Fruit fly (Drosophila melanogaster): ENCODE measurements around the gene CG31510.

The CG31510 gene

DNA sequence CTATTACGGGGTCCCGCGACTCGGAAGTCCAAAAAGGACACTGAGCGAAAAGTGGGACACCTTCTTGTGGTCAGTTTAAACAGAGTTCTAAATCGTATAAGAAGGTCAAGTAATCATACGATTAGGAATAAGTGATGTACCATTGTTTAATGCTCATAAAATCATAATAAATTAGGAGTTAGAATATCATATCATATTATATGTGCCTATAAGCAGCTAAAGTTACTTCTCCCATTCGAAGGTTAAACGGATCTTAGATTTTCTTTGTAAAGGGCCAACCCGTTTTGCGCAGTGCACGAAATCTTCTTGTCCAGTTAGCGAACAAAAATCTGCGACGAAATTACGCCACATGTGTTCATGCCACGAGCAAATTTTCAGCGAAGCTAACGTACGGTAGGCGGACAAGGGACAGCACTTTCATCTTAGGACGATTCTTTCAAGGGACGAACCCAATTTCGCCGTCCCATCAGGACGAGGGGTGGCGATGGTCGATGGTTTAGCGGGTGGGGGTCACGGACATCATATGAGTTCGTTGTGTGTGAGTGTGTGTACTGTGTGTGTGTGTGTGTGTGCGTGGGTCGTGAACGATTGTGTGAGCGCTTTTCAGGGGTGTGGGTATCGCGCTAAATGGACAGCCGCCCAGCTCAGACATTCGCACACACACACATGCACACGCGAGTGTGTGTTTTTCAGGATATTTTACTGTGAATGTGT is 45.7 kb upstream of the CG31510 start (continued):
- TF ChIP-seq Hand (GFP tag; optimal IDR thresholded peaks at IDR 0.05), result peak; percentile 31
- peak; percentile 46 for TF ChIP-seq CG17359 (tag; optimal IDR thresholded peaks at IDR 0.05)
- peak; percentile 14 for TF ChIP-seq CG15514 (GFP tag; optimal IDR thresholded peaks at IDR 0.05)
- TF ChIP-seq Ets65A (GFP tag), result peak; percentile 13
- TF ChIP-seq Lhr (GFP tag; optimal IDR thresholded peaks at IDR 0.05), result no peak
- peak; percentile 42 for TF ChIP-seq CG3847 (GFP tag; IDR thresholded peaks at IDR 0.05)
- TF ChIP-seq Abd-B (GFP tag; optimal IDR thresholded peaks at IDR 0.05), result no peak
- no peak for TF ChIP-seq CG42726 (GFP tag; IDR thresholded peaks at IDR 0.05; ENCODE audit: partially characterized antibody)
- no peak; the same call in 1 of the 2 replicates for TF ChIP-seq dan (GFP tag; IDR thresholded peaks at IDR 0.05)
- no peak for TF ChIP-seq ATbp (GFP tag; optimal IDR thresholded peaks at IDR 0.05)
- TF ChIP-seq ttk (GFP tag; IDR thresholded peaks at IDR 0.05), result peak; percentile 35; the same call in 1 of the 2 replicates
- TF ChIP-seq CG14667 (GFP tag; IDR thresholded peaks at IDR 0.05), result 0 out of 2 replicates have a peak, but pooled peaks have one; percentile 5
- no peak for TF ChIP-seq dimm (GFP tag; IDR thresholded peaks at IDR 0.05)
- peak; percentile 8 for TF ChIP-seq maf-S (GFP tag; optimal IDR thresholded peaks at IDR 0.05)
- TF ChIP-seq row (GFP tag; IDR thresholded peaks at IDR 0.05), result peak; percentile 67
- no peak for TF ChIP-seq nerfin-2 (GFP tag; IDR thresholded peaks at IDR 0.05; ENCODE audit: partially characterized antibody)
- no peak for TF ChIP-seq Opbp (GFP tag; IDR thresholded peaks at IDR 0.05; ENCODE audit: partially characterized antibody)
- no peak for TF ChIP-seq HLH3B (GFP tag; IDR thresholded peaks at IDR 0.05)
- TF ChIP-seq pan (optimal IDR thresholded peaks at IDR 0.05), result no peak
- no peak for TF ChIP-seq pan (GFP tag; optimal IDR thresholded peaks at IDR 0.05 in 1 of 2, IDR thresholded peaks at IDR 0.05 in 1 of 2)
- no peak for TF ChIP-seq ken (GFP tag; IDR thresholded peaks at IDR 0.05)
- no peak for TF ChIP-seq HmgZ (tag; optimal IDR thresholded peaks at IDR 0.05)
- TF ChIP-seq vfl (GFP tag; optimal IDR thresholded peaks at IDR 0.05), result no peak
- no peak for TF ChIP-seq usp (GFP tag; optimal IDR thresholded peaks at IDR 0.05)
- TF ChIP-seq CG13624 (GFP tag; optimal IDR thresholded peaks at IDR 0.05), result peak; percentile 38
- no peak for TF ChIP-seq CG30020 (tag; optimal IDR thresholded peaks at IDR 0.05)
- TF ChIP-seq CG34422 (GFP tag; IDR thresholded peaks at IDR 0.05), result no peak; the same call in 2 of the 3 replicates
- TF ChIP-seq CG16815 (GFP tag; optimal IDR thresholded peaks at IDR 0.05), result peak; percentile 21
- no peak for TF ChIP-seq CG12744 (GFP tag; optimal IDR thresholded peaks at IDR 0.05)
- TF ChIP-seq B-H1 (GFP tag; IDR thresholded peaks at IDR 0.05), result no peak; the same call in 2 of the 3 replicates
- peak; percentile 51 for TF ChIP-seq esg (GFP tag; conservative IDR thresholded peaks at IDR 0.05)
- TF ChIP-seq corto (GFP tag; optimal IDR thresholded peaks at IDR 0.05), result no peak
- peak; percentile 51; the same call in 1 of the 2 replicates for TF ChIP-seq Xrp1 (GFP tag; IDR thresholded peaks at IDR 0.05)
- no peak for TF ChIP-seq Sin3A (optimal IDR thresholded peaks at IDR 0.05)
- no peak for TF ChIP-seq psq (GFP tag; optimal IDR thresholded peaks at IDR 0.05)
- TF ChIP-seq gce (GFP tag; IDR thresholded peaks at IDR 0.05), result no peak
- no peak for TF ChIP-seq CG1024 (GFP tag; IDR thresholded peaks at IDR 0.05)
- no peak for TF ChIP-seq Deaf1 (tag; optimal IDR thresholded peaks at IDR 0.05)
- no peak for TF ChIP-seq CrebB (tag; optimal IDR thresholded peaks at IDR 0.05)
- TF ChIP-seq fru (optimal IDR thresholded peaks at IDR 0.05), result no peak
- peak; percentile 36; the same call in 1 of the 2 replicates for TF ChIP-seq Rfx (GFP tag; IDR thresholded peaks at IDR 0.05)
- TF ChIP-seq oc (tag; optimal IDR thresholded peaks at IDR 0.05), result no peak
- TF ChIP-seq Med (GFP tag), result peak; percentile 46
- peak; percentile 73 for TF ChIP-seq Meics (GFP tag; optimal IDR thresholded peaks at IDR 0.05)
- no peak for TF ChIP-seq CG4282 (GFP tag; optimal IDR thresholded peaks at IDR 0.05)
- TF ChIP-seq Doc2 (GFP tag; IDR thresholded peaks at IDR 0.05), result no peak
- no peak for TF ChIP-seq insv (GFP tag; optimal IDR thresholded peaks at IDR 0.05)
- peak; percentile 43 for TF ChIP-seq bcd (GFP tag; optimal IDR thresholded peaks at IDR 0.05)
- TF ChIP-seq dm (GFP tag; optimal IDR thresholded peaks at IDR 0.05), result no peak
- no peak for TF ChIP-seq Pdp1 (GFP tag; optimal IDR thresholded peaks at IDR 0.05)
- TF ChIP-seq D19B (GFP tag; optimal IDR thresholded peaks at IDR 0.05), result no peak
